Worm (Caenorhabditis elegans): Measurements from ENCODE around the gene T22F3.8.

- TF ChIP-seq lsy-2 (tag; optimal IDR thresholded peaks at IDR 0.05) (no peak), mbf-1 (tag; optimal IDR thresholded peaks at IDR 0.05) (no peak), ztf-11 (tag; optimal IDR thresholded peaks at IDR 0.05) (no peak), unc-55 (GFP tag; optimal IDR thresholded peaks at IDR 0.05) (no peak), ztf-1 (GFP tag; conservative IDR thresholded peaks at IDR 0.05) (no peak), nhr-77 (tag; optimal IDR thresholded peaks at IDR 0.05) (no peak), ama-1 (optimal IDR thresholded peaks at IDR 0.05) (no peak)
Measured at ce11 chrV:3552740-3553469, 52.3 kb downstream of the T22F3.8 start, which contains the start of gene T24A6.20.

Measured in whole organism, L2 larva.